Fruit fly (Drosophila melanogaster): Measurements from ENCODE around the gene Rbcn-3A.

The Rbcn-3A gene

DNA sequence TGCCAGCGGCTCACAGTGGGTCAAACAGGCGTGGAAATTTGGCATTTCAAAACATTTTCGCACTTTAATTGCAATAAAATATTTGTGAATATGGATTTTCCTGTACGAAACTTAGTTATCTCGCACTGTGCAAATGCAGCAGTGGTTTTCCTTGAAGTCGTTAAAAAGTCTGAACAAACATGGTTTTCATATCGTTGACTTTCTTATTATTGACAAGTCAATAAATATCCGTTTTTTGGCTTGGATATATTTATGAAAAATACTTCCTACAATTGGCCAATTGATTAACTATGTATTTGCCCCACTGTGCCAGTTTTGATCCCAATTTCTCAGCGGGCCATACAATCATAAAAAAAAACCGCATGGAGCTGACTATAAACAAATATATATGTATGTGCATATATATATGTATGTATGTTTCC, 10.2 kb upstream of the Rbcn-3A start:
- TF ChIP-seq pho (GFP tag; optimal IDR thresholded peaks at IDR 0.05) (peak; percentile 91), CG42726 (GFP tag; IDR thresholded peaks at IDR 0.05; ENCODE audit: partially characterized antibody) (no peak), grau (tag; optimal IDR thresholded peaks at IDR 0.05) (peak; percentile 95), cato (GFP tag; optimal IDR thresholded peaks at IDR 0.05; ENCODE audit: borderline replicate concordance) (peak; percentile 95), CG2889 (GFP tag; IDR thresholded peaks at IDR 0.05) (peak; percentile 82), CG7928 (GFP tag; optimal IDR thresholded peaks at IDR 0.05) (peak; percentile 66), Tbp (GFP tag; optimal IDR thresholded peaks at IDR 0.05) (no peak), Pdp1 (GFP tag; optimal IDR thresholded peaks at IDR 0.05) (peak; percentile 92 to 96), CG4360 (GFP tag; IDR thresholded peaks at IDR 0.05) (peak; percentile 68), ewg (GFP tag; optimal IDR thresholded peaks at IDR 0.05) (peak; percentile 95), mirr (GFP tag; optimal IDR thresholded peaks at IDR 0.05) (peak; percentile 75), Abd-B (GFP tag; optimal IDR thresholded peaks at IDR 0.05) (peak; percentile 95), CG9876 (GFP tag; optimal IDR thresholded peaks at IDR 0.05) (peak; percentile 90), gsb (GFP tag; IDR thresholded peaks at IDR 0.05) (peak; percentile 89), CG2120 (GFP tag; optimal IDR thresholded peaks at IDR 0.05) (peak; percentile 94), Blimp-1 (GFP tag; optimal IDR thresholded peaks at IDR 0.05) (peak; percentile 93), CoRest (tag; optimal IDR thresholded peaks at IDR 0.05) (peak; percentile 98), CG9817 (tag; optimal IDR thresholded peaks at IDR 0.05) (peak; percentile 91), Oli (tag; optimal IDR thresholded peaks at IDR 0.05) (peak; percentile 99), CG10654 (GFP tag; optimal IDR thresholded peaks at IDR 0.05) (peak; percentile 94), sd (tag; optimal IDR thresholded peaks at IDR 0.05) (peak; percentile 87), usp (GFP tag; optimal IDR thresholded peaks at IDR 0.05) (no peak), C15 (GFP tag; IDR thresholded peaks at IDR 0.05) (peak; percentile 82), CG3163 (GFP tag; optimal IDR thresholded peaks at IDR 0.05) (peak; percentile 82), sna (GFP tag; IDR thresholded peaks at IDR 0.05; ENCODE audit: partially characterized antibody) (0 out of 2 replicates have a peak, but pooled peaks have one; percentile 33), CG5245 (GFP tag; optimal IDR thresholded peaks at IDR 0.05) (peak; percentile 94), otp (GFP tag; IDR thresholded peaks at IDR 0.05) (peak; percentile 91), CG34422 (GFP tag; IDR thresholded peaks at IDR 0.05) (peak; percentile 96), kay (GFP tag; optimal IDR thresholded peaks at IDR 0.05) (peak; percentile 92), Hmx (GFP tag; optimal IDR thresholded peaks at IDR 0.05) (peak; percentile 69), GATAe (GFP tag; conservative IDR thresholded peaks at IDR 0.05) (peak; percentile 76), CG6813 (GFP tag; optimal IDR thresholded peaks at IDR 0.05) (peak; percentile 93), HHEX (GFP tag; optimal IDR thresholded peaks at IDR 0.05) (peak; percentile 95), trem (tag; optimal IDR thresholded peaks at IDR 0.05) (peak; percentile 88), CG4730 (GFP tag; IDR thresholded peaks at IDR 0.05) (peak; percentile 92), CG11695 (GFP tag; IDR thresholded peaks at IDR 0.05) (peak; percentile 97), CG8765 (GFP tag; IDR thresholded peaks at IDR 0.05) (peak; percentile 75), CG9609 (GFP tag; optimal IDR thresholded peaks at IDR 0.05) (peak; percentile 95), inv (GFP tag; IDR thresholded peaks at IDR 0.05; ENCODE audit: partially characterized antibody) (0 out of 2 replicates have a peak, but pooled peaks have one; percentile 34), CG10565 (GFP tag; optimal IDR thresholded peaks at IDR 0.05) (peak; percentile 87), CG1233 (GFP tag; optimal IDR thresholded peaks at IDR 0.05) (peak; percentile 91), CG12744 (GFP tag; optimal IDR thresholded peaks at IDR 0.05) (peak; percentile 84), CG15514 (GFP tag; optimal IDR thresholded peaks at IDR 0.05) (peak; percentile 88), tin (GFP tag; optimal IDR thresholded peaks at IDR 0.05) (peak; percentile 95), aop (GFP tag; IDR thresholded peaks at IDR 0.05) (peak; percentile 71; the same call in 1 of the 2 replicates), Sox100B (GFP tag; optimal IDR thresholded peaks at IDR 0.05) (peak; percentile 99), nau (GFP tag; optimal IDR thresholded peaks at IDR 0.05) (peak; percentile 97), odd (GFP tag; optimal IDR thresholded peaks at IDR 0.05) (peak; percentile 95), dati (GFP tag; IDR thresholded peaks at IDR 0.05) (peak; percentile 83), tna (GFP tag; IDR thresholded peaks at IDR 0.05; ENCODE audit: partially characterized antibody) (no peak)
